Fruit fly (Drosophila melanogaster) whole organism, embryonic: ENCODE measurements around the gene CG4611.
A peak's percentile ranks its signal among the peaks of the same experiment; 100 is the strongest.

ENCODE experiments used
- B-H2 ChIP-seq: fragments of 200-800 bp; sonication (Bioruptor generic); optimal IDR thresholded peaks from 2 replicates; lab custom pipeline; 2018; ENCODE audit warnings: missing biosample characterization, mild to moderate bottlenecking, missing genetic modification characterization
- CG10209 ChIP-seq: fragments of 200-800 bp; sonication (Bioruptor generic); optimal IDR thresholded peaks from 3 replicates; lab custom pipeline; 2017; ENCODE audit warnings: missing biosample characterization, mild to moderate bottlenecking, missing genetic modification characterization, missing genetic modification reagents
- CG10274 ChIP-seq: fragments of 200-800 bp; sonication (Bioruptor generic); optimal IDR thresholded peaks from 3 replicates; lab custom pipeline; 2017; ENCODE audit warnings: missing biosample characterization, mild to moderate bottlenecking, missing genetic modification characterization
- CG11085 ChIP-seq: fragments of 200-800 bp; sonication (Bioruptor generic); IDR thresholded peaks from 2 replicates; pipeline ENCODE4 v1.3.6; 2022; ENCODE audit warnings: missing biosample characterization, missing genetic modification characterization
- CG11247 ChIP-seq: fragments of 200-800 bp; sonication (Bioruptor generic); IDR thresholded peaks from 2 replicates; pipeline ENCODE4 v1.3.6; 2022; ENCODE audit warnings: missing biosample characterization, missing genetic modification characterization
- CG11695 ChIP-seq: fragments of 200-800 bp; sonication (Bioruptor generic); IDR thresholded peaks from 3 replicates; pipeline ENCODE4 v1.3.6; 2022; ENCODE audit warnings: missing biosample characterization, missing genetic modification characterization
- CG12391 ChIP-seq: fragments of 200-800 bp; sonication (Bioruptor generic); optimal IDR thresholded peaks from 3 replicates; lab custom pipeline; 2018; ENCODE audit warnings: missing biosample characterization, mild to moderate bottlenecking, missing genetic modification characterization, moderate library complexity
- CG12659 ChIP-seq: fragments of 200-800 bp; sonication (Bioruptor generic); optimal IDR thresholded peaks from 3 replicates; lab custom pipeline; 2017; ENCODE audit warnings: mild to moderate bottlenecking, missing biosample characterization, missing genetic modification reagents, missing genetic modification characterization
- CG14014 ChIP-seq: fragments of 200-800 bp; sonication (Bioruptor generic); IDR thresholded peaks from 2 replicates; pipeline ENCODE4 v1.3.6; 2022; ENCODE audit warnings: missing biosample characterization, missing genetic modification characterization
- CG1603 ChIP-seq: fragments of 200-800 bp; sonication (Bioruptor generic); optimal IDR thresholded peaks from 2 replicates; lab custom pipeline; 2019; ENCODE audit warnings: missing biosample characterization, mild to moderate bottlenecking, missing genetic modification characterization, moderate library complexity
- CG3065 ChIP-seq: fragments of 200-800 bp; sonication (Bioruptor generic); optimal IDR thresholded peaks from 2 replicates; lab custom pipeline; 2016; ENCODE audit warnings: missing biosample characterization, missing genetic modification characterization
- CG3407 ChIP-seq: fragments of 200-800 bp; sonication (Bioruptor generic); optimal IDR thresholded peaks from 2 replicates; lab custom pipeline; 2018; ENCODE audit warnings: missing biosample characterization, mild to moderate bottlenecking, missing genetic modification characterization
- CG4282 ChIP-seq: fragments of 200-800 bp; sonication (Bioruptor generic); optimal IDR thresholded peaks from 2 replicates; lab custom pipeline; 2016; ENCODE audit warnings: missing biosample characterization, missing genetic modification characterization
- CG4854 ChIP-seq: fragments of 200-800 bp; sonication (Bioruptor generic); optimal IDR thresholded peaks from 2 replicates; lab custom pipeline; 2016; ENCODE audit warnings: missing biosample characterization, missing genetic modification characterization, inconsistent platforms
- CG5245 ChIP-seq: fragments of 200-800 bp; sonication (Bioruptor generic); optimal IDR thresholded peaks from 3 replicates; lab custom pipeline; 2016; ENCODE audit warnings: missing biosample characterization, missing genetic modification characterization
- CG6175 ChIP-seq: fragments of 200-800 bp; sonication (Bioruptor generic); IDR thresholded peaks from 3 replicates; pipeline ENCODE4 v1.3.6; 2022; ENCODE audit warnings: missing biosample characterization, missing genetic modification characterization
- CG6854 ChIP-seq: fragments of 200-800 bp; sonication (Bioruptor generic); optimal IDR thresholded peaks from 3 replicates; lab custom pipeline; 2017; ENCODE audit warnings: missing biosample characterization, mild to moderate bottlenecking, missing genetic modification characterization
- CG7372 ChIP-seq: fragments of 200-800 bp; sonication (Bioruptor generic); IDR thresholded peaks from 2 replicates; pipeline ENCODE4 v1.3.6; 2022; ENCODE audit warnings: missing biosample characterization, missing genetic modification characterization
- CG7745 ChIP-seq: fragments of 200-800 bp; sonication (Bioruptor generic); optimal IDR thresholded peaks from 2 replicates; lab custom pipeline; 2018; ENCODE audit warnings: missing biosample characterization, mild to moderate bottlenecking, missing genetic modification characterization, moderate library complexity
- CG9215 ChIP-seq: fragments of 200-800 bp; sonication (Bioruptor generic); IDR thresholded peaks from 2 replicates; pipeline ENCODE4 v1.3.6; 2022; ENCODE audit warnings: missing biosample characterization, missing genetic modification characterization
- CkIIα-i1 ChIP-seq: fragments of 200-800 bp; sonication (Bioruptor generic); IDR thresholded peaks from 2 replicates; pipeline ENCODE4 v1.3.6; 2022; ENCODE audit warnings: missing biosample characterization, missing genetic modification characterization
- ERR ChIP-seq: fragments of 200-800 bp; sonication (Bioruptor generic); optimal IDR thresholded peaks from 2 replicates; lab custom pipeline; 2016; ENCODE audit warnings: missing biosample characterization, missing genetic modification characterization
- H15 ChIP-seq: fragments of 200-800 bp; sonication (Bioruptor generic); IDR thresholded peaks from 3 replicates; pipeline ENCODE4 v1.3.6; 2022; ENCODE audit warnings: missing biosample characterization, missing genetic modification characterization
- HLH54F ChIP-seq: fragments of 200-800 bp; sonication (Bioruptor generic); optimal IDR thresholded peaks from 3 replicates; lab custom pipeline; 2016; ENCODE audit warnings: missing biosample characterization, missing genetic modification characterization
- Hr39 ChIP-seq: fragments of >200 bp; optimal IDR thresholded peaks from 2 replicates; lab custom pipeline; 2017
- Max ChIP-seq: fragments of 200-800 bp; sonication (Bioruptor generic); optimal IDR thresholded peaks from 2 replicates; lab custom pipeline; 2016; ENCODE audit warnings: missing biosample characterization, mild to moderate bottlenecking, missing genetic modification characterization
- NC2β ChIP-seq: fragments of 200-800 bp; sonication (Bioruptor generic); optimal IDR thresholded peaks from 2 replicates; lab custom pipeline; 2016; ENCODE audit warnings: missing biosample characterization, missing genetic modification characterization
- NK7.1 ChIP-seq: fragments of 200-800 bp; sonication (Bioruptor generic); optimal IDR thresholded peaks from 3 replicates; lab custom pipeline; 2016; ENCODE audit warnings: missing biosample characterization, missing genetic modification characterization
- Neu2 ChIP-seq: fragments of 200-800 bp; sonication (Bioruptor generic); optimal IDR thresholded peaks from 3 replicates; lab custom pipeline; 2016; ENCODE audit warnings: missing biosample characterization, missing genetic modification characterization, borderline replicate concordance
- Scr ChIP-seq: fragments of 200-800 bp; sonication (Bioruptor generic); IDR thresholded peaks from 2 replicates; pipeline ENCODE4 v1.3.6; 2022; ENCODE audit warnings: missing biosample characterization, missing genetic modification characterization; ENCODE audit not compliant: partially characterized antibody
- bsh ChIP-seq, 2 experiments: fragments of 200-800 bp; sonication (Bioruptor generic); optimal IDR thresholded peaks; 2 replicates each; lab custom pipeline; 2017 to 2018; ENCODE audit warnings: mild to moderate bottlenecking in 2 of 2, missing biosample characterization in 2 of 2, missing genetic modification characterization in 2 of 2, moderate library complexity in 1 of 2
- btn ChIP-seq: fragments of 200-800 bp; sonication (Bioruptor generic); optimal IDR thresholded peaks from 2 replicates; lab custom pipeline; 2016; ENCODE audit warnings: missing biosample characterization, missing genetic modification characterization
- cg ChIP-seq: fragments of 200-800 bp; sonication (Bioruptor generic); optimal IDR thresholded peaks from 3 replicates; lab custom pipeline; 2019; ENCODE audit warnings: missing biosample characterization, mild to moderate bottlenecking, missing genetic modification characterization, moderate library complexity
- ci ChIP-seq: fragments of 200-800 bp; sonication (Bioruptor generic); IDR thresholded peaks from 3 replicates; pipeline ENCODE4 v1.3.6; 2022; ENCODE audit warnings: missing biosample characterization, missing genetic modification characterization
- cwo ChIP-seq: fragments of 200-800 bp; sonication (Bioruptor generic); optimal IDR thresholded peaks from 3 replicates; lab custom pipeline; 2017; ENCODE audit warnings: missing biosample characterization, missing genetic modification characterization, mild to moderate bottlenecking, moderate library complexity, missing genetic modification reagents
- dpn ChIP-seq, 2 experiments: fragments of 200-800 bp; sonication (Bioruptor generic); optimal IDR thresholded peaks; 3 replicates each; lab custom pipeline; 2016; ENCODE audit warnings: missing biosample characterization in 2 of 2, missing genetic modification characterization in 2 of 2
- ems ChIP-seq: fragments of 200-800 bp; sonication (Bioruptor generic); optimal IDR thresholded peaks from 3 replicates; lab custom pipeline; 2016; ENCODE audit warnings: missing biosample characterization, missing genetic modification characterization
- eyg ChIP-seq: fragments of 200-800 bp; sonication (Bioruptor generic); optimal IDR thresholded peaks from 3 replicates; lab custom pipeline; 2016; ENCODE audit warnings: missing biosample characterization, missing genetic modification characterization
- gce ChIP-seq: fragments of 200-800 bp; sonication (Bioruptor generic); IDR thresholded peaks from 3 replicates; pipeline ENCODE4 v1.3.6; 2022; ENCODE audit warnings: missing biosample characterization, missing genetic modification characterization
- ind ChIP-seq: fragments of 200-800 bp; sonication (Bioruptor generic); optimal IDR thresholded peaks from 3 replicates; lab custom pipeline; 2016; ENCODE audit warnings: missing biosample characterization, missing genetic modification characterization
- kni ChIP-seq: fragments of 200-800 bp; sonication (Bioruptor generic); optimal IDR thresholded peaks from 3 replicates; lab custom pipeline; 2017; ENCODE audit warnings: mild to moderate bottlenecking, missing biosample characterization, missing genetic modification reagents, missing genetic modification characterization
- lov ChIP-seq, 2 experiments: fragments of 200-800 bp in 1 of 2; fragments of >200 bp in 1 of 2; sonication (Bioruptor generic) in 1 of 2; IDR thresholded peaks in 1 of 2; optimal IDR thresholded peaks in 1 of 2; 2 replicates in 1 of 2; 3 replicates in 1 of 2; pipeline versions ENCODE4 v1.3.6 to Lab custom; 2017 to 2022; ENCODE audit warnings: missing biosample characterization in 1 of 2, missing genetic modification characterization in 1 of 2
- odd ChIP-seq: fragments of 200-800 bp; sonication (Bioruptor generic); optimal IDR thresholded peaks from 2 replicates; lab custom pipeline; 2017; ENCODE audit warnings: missing biosample characterization, mild to moderate bottlenecking, missing genetic modification characterization
- org-1 ChIP-seq: fragments of 200-800 bp; sonication (Bioruptor generic); optimal IDR thresholded peaks from 2 replicates; lab custom pipeline; 2017; ENCODE audit warnings: missing biosample characterization, missing genetic modification characterization
- psq ChIP-seq: fragments of 200-800 bp; sonication (Bioruptor generic); optimal IDR thresholded peaks from 2 replicates; lab custom pipeline; 2017; ENCODE audit warnings: missing biosample characterization, missing genetic modification characterization
- rib ChIP-seq: fragments of 200-800 bp; sonication (Bioruptor generic); IDR thresholded peaks from 2 replicates; pipeline ENCODE4 v1.3.6; 2022; ENCODE audit warnings: missing biosample characterization, missing genetic modification characterization
- sim ChIP-seq: fragments of 200-800 bp; sonication (Bioruptor generic); IDR thresholded peaks from 2 replicates; pipeline ENCODE4 v1.3.6; 2022; ENCODE audit warnings: missing biosample characterization, missing genetic modification characterization
- sqz ChIP-seq: fragments of 200-800 bp; sonication (Bioruptor generic); optimal IDR thresholded peaks from 3 replicates; lab custom pipeline; 2018; ENCODE audit warnings: missing biosample characterization, mild to moderate bottlenecking, missing genetic modification characterization
- ssp ChIP-seq: fragments of 200-800 bp; sonication (Bioruptor generic); IDR thresholded peaks from 2 replicates; pipeline ENCODE4 v1.3.6; 2022; ENCODE audit warnings: missing biosample characterization, missing genetic modification characterization
- tgo ChIP-seq: fragments of 200-800 bp; sonication (Bioruptor generic); IDR thresholded peaks from 3 replicates; pipeline ENCODE4 v1.3.6; 2022; ENCODE audit warnings: missing biosample characterization, missing genetic modification characterization
- twi ChIP-seq: fragments of 200-800 bp; optimal IDR thresholded peaks from 2 replicates; lab custom pipeline; 2019; ENCODE audit warnings: missing biosample characterization, mild to moderate bottlenecking, missing genetic modification characterization, moderate library complexity

Gene CG4611

dm6 chr3L:5139312-5139711 is 3.1 kb downstream of the CG4611 start, which contains the start of the genes Tcs5 and CHMP2B (continued):
- TF ChIP-seq CG12391 = peak; percentile 100
- TF ChIP-seq cwo (GFP tag; lab: Kevin White, UChicago) = peak; percentile 98
- peak; percentile 99 for TF ChIP-seq CG3407 (GFP tag; lab: Kevin White, UChicago)
- TF ChIP-seq CG11247 (GFP tag; lab: Robert Waterston, UW) = peak; percentile 100
- peak; percentile 99 for TF ChIP-seq eyg
- peak; percentile 100 for TF ChIP-seq CG10209 (GFP tag; lab: Kevin White, UChicago)
- TF ChIP-seq ssp = peak; percentile 98
- TF ChIP-seq sim = peak; percentile 100
- peak; percentile 100 for TF ChIP-seq B-H2 (GFP tag; lab: Kevin White, UChicago)
- TF ChIP-seq CG4854 = peak; percentile 100
- peak; percentile 99 for TF ChIP-seq CG1603 (tag; lab: Kevin White, UChicago)
- TF ChIP-seq sqz = peak; percentile 99
- no peak for TF ChIP-seq lov (optimal IDR thresholded peaks at IDR 0.05; lab: Kevin White, UChicago)
- TF ChIP-seq lov (GFP tag; IDR thresholded peaks at IDR 0.05; lab: Robert Waterston, UW) = peak; percentile 100
- TF ChIP-seq CG11695 (GFP tag; lab: Robert Waterston, UW) = peak; percentile 100
- peak; percentile 99 for TF ChIP-seq ERR
- TF ChIP-seq CG3065 = peak; percentile 99
- TF ChIP-seq CG7372 (GFP tag; lab: Robert Waterston, UW) = peak; percentile 100
- TF ChIP-seq CG14014 = peak; percentile 100
- TF ChIP-seq CG7745 = peak; percentile 96
- TF ChIP-seq rib (GFP tag; lab: Robert Waterston, UW) = peak; percentile 100
- TF ChIP-seq tgo (GFP tag; lab: Robert Waterston, UW) = peak; percentile 100
- no peak for TF ChIP-seq cg (GFP tag; lab: Kevin White, UChicago)
- TF ChIP-seq dpn (GFP tag; optimal IDR thresholded peaks at IDR 0.05; lab: Kevin White, UChicago) = peak; percentile 100
- peak; percentile 100 for TF ChIP-seq CG11085
- TF ChIP-seq CG12659 (GFP tag; lab: Kevin White, UChicago) = peak; percentile 100
- peak; percentile 99 for TF ChIP-seq CG4282
- TF ChIP-seq gce (GFP tag; lab: Robert Waterston, UW) = peak; percentile 100
- peak; percentile 100 for TF ChIP-seq ind (GFP tag; lab: Kevin White, UChicago)
- peak; percentile 99 for TF ChIP-seq CkIIα-i1
- TF ChIP-seq CG6854 (GFP tag; lab: Kevin White, UChicago) = peak; percentile 98
- no peak for TF ChIP-seq Hr39 (lab: Kevin White, UChicago)
- TF ChIP-seq org-1 (GFP tag; lab: Kevin White, UChicago) = peak; percentile 99
- TF ChIP-seq bsh (GFP tag; optimal IDR thresholded peaks at IDR 0.05; lab: Kevin White, UChicago) = peak; percentile 99 to 100
- TF ChIP-seq CG9215 = peak; percentile 100
- peak; percentile 99 for TF ChIP-seq NK7.1 (GFP tag; lab: Kevin White, UChicago)
- TF ChIP-seq NC2β (GFP tag; lab: Kevin White, UChicago) = peak; percentile 99
- peak; percentile 30; the same call in 1 of the 2 replicates for TF ChIP-seq Scr (GFP tag; lab: Robert Waterston, UW)
- TF ChIP-seq HLH54F (GFP tag; lab: Kevin White, UChicago) = peak; percentile 100
- peak; percentile 99 for TF ChIP-seq twi (tag; lab: Kevin White, UChicago)
- peak; percentile 98 for TF ChIP-seq psq (GFP tag; lab: Kevin White, UChicago)
- peak; percentile 97 for TF ChIP-seq ems
- peak; percentile 96 for TF ChIP-seq CG10274 (GFP tag; lab: Kevin White, UChicago)
- TF ChIP-seq CG5245 (GFP tag; lab: Kevin White, UChicago) = peak; percentile 100
- peak; percentile 97 for TF ChIP-seq Neu2 (GFP tag; lab: Kevin White, UChicago)
- peak; percentile 98 for TF ChIP-seq kni
- TF ChIP-seq Max (GFP tag; lab: Kevin White, UChicago) = peak; percentile 100
- peak; percentile 99 for TF ChIP-seq btn (GFP tag; lab: Kevin White, UChicago)
- TF ChIP-seq CG6175 (GFP tag; lab: Robert Waterston, UW) = peak; percentile 100
- peak; percentile 100 for TF ChIP-seq ci (GFP tag; lab: Robert Waterston, UW)
- TF ChIP-seq odd (GFP tag; lab: Kevin White, UChicago) = peak; percentile 99
- TF ChIP-seq H15 = peak; percentile 100
